Fruit fly (Drosophila melanogaster): ENCODE measurements around the gene CG5056.

CG5056 gene

DNA sequence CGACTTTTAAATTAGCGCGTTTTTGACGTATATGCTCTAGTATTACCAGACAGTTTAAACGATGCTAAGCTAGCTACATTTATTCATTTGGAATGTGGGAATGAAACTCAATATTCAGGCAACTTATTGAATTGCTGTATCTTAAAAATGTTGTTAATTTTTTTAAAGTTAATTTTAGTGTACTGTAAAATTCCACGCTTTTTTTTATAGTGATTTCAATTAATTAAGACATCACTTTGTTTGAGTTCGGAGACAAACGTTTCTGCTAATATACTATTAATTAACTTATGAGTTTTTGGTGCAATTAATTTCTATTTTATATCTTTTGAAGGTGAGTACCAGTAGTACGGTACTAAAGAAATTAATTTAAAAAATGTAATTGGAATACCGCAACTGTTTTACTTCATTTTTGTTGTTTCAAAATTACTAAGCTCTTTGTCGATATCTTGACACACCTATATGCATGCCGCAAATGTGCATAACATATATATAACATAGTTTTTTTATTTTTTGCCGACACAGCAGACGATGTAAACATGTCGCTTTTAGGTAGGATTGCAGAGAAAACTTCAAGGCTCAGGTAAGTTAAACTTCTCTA is 19.8 kb downstream of the CG5056 start, which contains the start of the genes Cdk1 and mRpS7:
Gene Cdk1 (minus strand): TSS at position 55 of the 598 bp plus-strand sequence.
Gene mRpS7 (plus strand): TSS at position 455 of the 598 bp plus-strand sequence.
- TF ChIP-seq CTCF (optimal IDR thresholded peaks at IDR 0.05): no peak
- TF ChIP-seq CG8478 (optimal IDR thresholded peaks at IDR 0.05): no peak

DNA sequence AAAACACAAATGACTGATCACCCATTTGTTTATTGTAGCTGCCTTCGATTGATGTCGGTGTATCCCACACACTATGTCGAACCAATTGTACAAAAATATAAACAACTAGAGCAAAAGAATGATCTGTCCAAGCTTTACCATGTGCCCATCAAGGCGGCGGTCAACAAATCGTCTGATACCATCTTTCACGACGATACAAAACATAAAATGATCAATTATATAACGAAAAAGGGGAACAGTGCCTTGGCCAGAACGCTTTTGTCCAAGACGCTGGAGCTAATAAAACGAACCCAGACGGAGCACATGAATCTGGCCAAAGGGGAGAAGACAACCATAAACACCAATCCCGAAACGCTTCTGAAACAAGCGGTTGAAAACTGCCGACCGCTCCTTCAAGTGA is 20.3 kb downstream of the CG5056 start:
- TF ChIP-seq CTCF (optimal IDR thresholded peaks at IDR 0.05) (no peak), CG8478 (optimal IDR thresholded peaks at IDR 0.05) (no peak)

- TF ChIP-seq CG8478 (optimal IDR thresholded peaks at IDR 0.05) (no peak), CTCF (optimal IDR thresholded peaks at IDR 0.05) (peak in 1 of 2 experiments; percentile 51)
Measured at dm6 chr2L:10387869-10388726, 21.6 kb downstream of the CG5056 start, which contains the start of gene da. Gene da, plus strand, starts transcription at chr2L:10388105.

DNA sequence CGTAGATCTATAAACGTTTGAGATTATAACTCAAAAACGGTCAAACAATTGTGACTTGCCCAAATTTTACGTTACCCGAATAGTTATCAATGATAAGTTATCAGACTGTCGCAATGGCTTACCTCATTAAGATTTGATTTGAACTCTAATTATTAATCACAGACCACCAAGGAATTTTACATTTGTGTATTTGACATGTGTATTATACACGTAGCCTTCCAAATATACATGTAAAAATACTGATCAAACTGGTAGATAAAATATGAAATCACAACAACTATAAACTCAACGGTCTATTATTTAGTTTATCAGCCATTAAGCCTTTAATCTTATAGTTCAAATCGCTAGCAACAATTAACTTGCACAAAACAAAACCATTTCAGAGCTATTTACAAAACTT is 27.0 kb downstream of the CG5056 start:
- TF ChIP-seq CG8478 (optimal IDR thresholded peaks at IDR 0.05): no peak
- no peak for TF ChIP-seq CTCF (optimal IDR thresholded peaks at IDR 0.05)

DNA sequence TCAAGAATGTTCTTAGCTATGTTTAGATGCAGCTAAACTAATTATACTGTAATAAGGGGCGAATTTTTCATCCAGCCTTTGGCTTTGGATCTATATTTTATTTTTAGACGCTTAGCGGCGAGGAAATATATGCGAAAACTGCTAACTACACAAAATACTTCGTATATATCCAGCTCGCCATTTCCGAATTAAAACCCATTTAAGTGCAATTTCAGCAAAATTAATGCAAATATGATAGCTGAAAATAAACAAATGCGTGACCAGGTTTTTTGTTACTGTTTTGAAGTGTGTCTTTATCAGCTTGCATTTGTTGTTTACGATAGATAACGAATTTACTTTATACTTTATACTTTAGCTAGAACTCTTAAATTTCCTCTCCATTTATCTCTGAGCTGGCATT is 28.5 kb downstream of the CG5056 start:
- TF ChIP-seq CTCF (optimal IDR thresholded peaks at IDR 0.05): no peak

dm6 chr2L:10395642-10396487 is 29.4 kb downstream of the CG5056 start, which contains the start of gene Mdh1:
Gene Mdh1, minus strand, starts transcription at chr2L:10396332.
- TF ChIP-seq CG8478 (optimal IDR thresholded peaks at IDR 0.05) (no peak), CTCF (optimal IDR thresholded peaks at IDR 0.05) (no peak)

- TF ChIP-seq CTCF (optimal IDR thresholded peaks at IDR 0.05) (no peak), CG8478 (optimal IDR thresholded peaks at IDR 0.05) (no peak)
Measured at dm6 chr2L:10396488-10396824, 30.0 kb downstream of the CG5056 start, which contains the start of gene Cnot4. Gene Cnot4, plus strand, starts transcription at chr2L:10396716.

- TF ChIP-seq CTCF (optimal IDR thresholded peaks at IDR 0.05) (no peak), CG8478 (optimal IDR thresholded peaks at IDR 0.05) (no peak)
Measured at dm6 chr2L:10396877-10397587, 30.5 kb downstream of the CG5056 start.

DNA sequence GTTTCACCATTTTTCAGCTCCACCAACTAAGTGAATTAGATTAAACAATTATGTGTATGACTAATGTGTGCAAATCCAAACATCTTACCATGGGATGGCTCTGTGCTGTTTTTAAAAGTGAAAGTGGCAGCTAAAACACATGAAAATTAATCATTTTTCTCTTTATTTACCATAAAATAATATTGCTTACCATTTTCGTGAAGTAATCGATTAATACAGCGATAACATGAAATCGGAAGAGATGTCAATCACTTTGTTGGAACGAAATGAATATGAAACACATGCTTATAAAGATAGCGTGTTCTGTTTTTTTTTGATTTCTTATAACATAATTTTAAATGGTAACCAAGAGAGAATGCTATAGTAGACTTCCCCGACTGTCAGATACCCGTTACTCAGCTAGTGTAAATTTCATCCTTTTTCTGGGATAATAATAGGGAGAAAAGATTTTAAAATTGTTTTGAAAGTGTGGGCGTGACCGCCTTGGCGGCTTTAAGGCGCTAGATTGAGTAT is 37.4 kb downstream of the CG5056 start:
- TF ChIP-seq CG8478 (optimal IDR thresholded peaks at IDR 0.05) (no peak), CTCF (optimal IDR thresholded peaks at IDR 0.05) (no peak)

DNA sequence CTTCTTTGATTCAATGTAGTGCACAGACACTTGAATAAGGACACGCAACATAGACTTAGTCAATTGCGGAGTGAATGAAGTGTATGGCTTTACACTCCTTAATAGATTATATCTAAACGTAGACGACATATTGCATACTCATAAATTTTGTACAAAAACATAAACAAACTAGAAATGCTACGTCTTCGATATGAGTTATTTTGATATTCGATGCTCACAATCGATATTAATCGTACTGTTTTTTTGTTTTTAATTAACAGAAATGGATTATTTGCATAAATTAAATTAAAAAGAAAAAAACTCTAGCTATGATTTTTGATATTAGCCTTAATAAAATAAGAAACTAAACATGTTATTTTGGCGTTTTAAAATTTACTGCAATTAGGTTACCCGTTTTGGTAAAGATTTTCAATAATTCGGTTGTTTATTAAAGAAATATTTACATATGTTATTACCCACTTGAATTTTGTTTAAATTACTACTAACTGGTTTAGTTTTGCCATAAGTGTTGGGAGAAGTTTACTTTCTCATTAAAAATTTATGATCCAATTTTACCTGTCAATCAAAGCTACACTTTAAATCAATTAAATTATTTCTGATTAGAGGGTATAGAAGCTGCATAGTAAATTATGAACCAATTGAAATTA is 38.6 kb downstream of the CG5056 start, which contains the start of the genes CG17768, LSm-4 and Ir31a:
Gene CG17768 (minus strand): TSS at position 196 of the 647 bp plus-strand sequence.
Gene LSm-4 (minus strand): TSS at position 196 of the 647 bp plus-strand sequence.
Gene Ir31a (plus strand): TSS at position 558 of the 647 bp plus-strand sequence.
- TF ChIP-seq CTCF (optimal IDR thresholded peaks at IDR 0.05): no peak
- TF ChIP-seq CG8478 (optimal IDR thresholded peaks at IDR 0.05): no peak

dm6 chr2L:10408122-10408576 is 41.7 kb downstream of the CG5056 start, which contains the start of the genes Ip259 and RpS27A:
Gene Ip259, plus strand, starts transcription at chr2L:10408352.
Gene RpS27A, plus strand, starts transcription at chr2L:10408352.
- TF ChIP-seq CTCF (optimal IDR thresholded peaks at IDR 0.05) (peak in 1 of 2 experiments; percentile 11), CG8478 (optimal IDR thresholded peaks at IDR 0.05) (no peak)

dm6 chr2L:10413251-10414127 is 47.0 kb downstream of the CG5056 start, which contains the start of the genes CG5355 and Klp31E:
Gene CG5355, minus strand, starts transcription at chr2L:10413463.
Gene Klp31E, plus strand, starts transcription at chr2L:10414017.
- TF ChIP-seq CG8478 (optimal IDR thresholded peaks at IDR 0.05): no peak
